Fruit fly (Drosophila melanogaster): Measurements from ENCODE around the gene Zmynd8.

Zmynd8 gene

dm6 chr3R:31724580-31725320 lies 55.5 kb downstream of the Zmynd8 start (continued):
- TF ChIP-seq tin (GFP tag; optimal IDR thresholded peaks at IDR 0.05) (no peak), CG3995 (GFP tag; optimal IDR thresholded peaks at IDR 0.05) (no peak), vvl (GFP tag; IDR thresholded peaks at IDR 0.05) (peak; percentile 66; the same call in 1 of the 2 replicates), fru (optimal IDR thresholded peaks at IDR 0.05) (no peak), kay (GFP tag; optimal IDR thresholded peaks at IDR 0.05) (no peak), CG6765 (GFP tag; optimal IDR thresholded peaks at IDR 0.05) (no peak), fd102C (GFP tag; optimal IDR thresholded peaks at IDR 0.05) (no peak), so (GFP tag; IDR thresholded peaks at IDR 0.05) (no peak), CG10366 (GFP tag; IDR thresholded peaks at IDR 0.05) (no peak), CG8944 (GFP tag; optimal IDR thresholded peaks at IDR 0.05) (no peak), CG17186 (GFP tag; optimal IDR thresholded peaks at IDR 0.05) (no peak), CG8281 (tag; optimal IDR thresholded peaks at IDR 0.05) (no peak), Hmr (GFP tag; optimal IDR thresholded peaks at IDR 0.05) (peak; percentile 13), da (GFP tag; optimal IDR thresholded peaks at IDR 0.05) (no peak), Dfd (GFP tag; optimal IDR thresholded peaks at IDR 0.05) (no peak), D19B (GFP tag; optimal IDR thresholded peaks at IDR 0.05) (no peak), vnd (GFP tag; IDR thresholded peaks at IDR 0.05; ENCODE audit: partially characterized antibody) (no peak), CG33557 (GFP tag; optimal IDR thresholded peaks at IDR 0.05) (no peak), pita (GFP tag; optimal IDR thresholded peaks at IDR 0.05) (no peak), CG6854 (GFP tag; optimal IDR thresholded peaks at IDR 0.05) (no peak), Neu2 (GFP tag; optimal IDR thresholded peaks at IDR 0.05; ENCODE audit: borderline replicate concordance) (no peak), CG11560 (tag; IDR thresholded peaks at IDR 0.05) (no peak), maf-S (GFP tag; optimal IDR thresholded peaks at IDR 0.05) (no peak), mld (GFP tag; IDR thresholded peaks at IDR 0.05; ENCODE audit: partially characterized antibody) (no peak), pfk (GFP tag; optimal IDR thresholded peaks at IDR 0.05) (peak; percentile 13), CG6689 (GFP tag; IDR thresholded peaks at IDR 0.05) (peak; percentile 23; the same call in 1 of the 2 replicates), Bteb2 (GFP tag; optimal IDR thresholded peaks at IDR 0.05) (no peak), wdn (GFP tag; IDR thresholded peaks at IDR 0.05) (no peak), CG6175 (GFP tag; IDR thresholded peaks at IDR 0.05) (no peak), chm (GFP tag; IDR thresholded peaks at IDR 0.05) (peak; percentile 69), nerfin-1 (tag; optimal IDR thresholded peaks at IDR 0.05) (no peak), Elba2 (GFP tag; optimal IDR thresholded peaks at IDR 0.05) (no peak), chinmo (GFP tag; IDR thresholded peaks at IDR 0.05; ENCODE audit: partially characterized antibody) (peak; percentile 63; the same call in 1 of the 4 replicates), p53 (GFP tag; optimal IDR thresholded peaks at IDR 0.05) (no peak), CG18476 (GFP tag; optimal IDR thresholded peaks at IDR 0.05) (no peak), CG17385 (GFP tag; optimal IDR thresholded peaks at IDR 0.05) (peak; percentile 90), Optix (GFP tag; IDR thresholded peaks at IDR 0.05) (no peak), phol (tag; optimal IDR thresholded peaks at IDR 0.05) (no peak), trem (tag; optimal IDR thresholded peaks at IDR 0.05) (no peak), Mrtf (GFP tag; IDR thresholded peaks at IDR 0.05) (no peak), Ravus (GFP tag; IDR thresholded peaks at IDR 0.05) (no peak), CG8388 (GFP tag; optimal IDR thresholded peaks at IDR 0.05) (no peak), Awh (GFP tag; IDR thresholded peaks at IDR 0.05) (no peak), crol (GFP tag; IDR thresholded peaks at IDR 0.05) (peak; percentile 89), CG10543 (GFP tag; optimal IDR thresholded peaks at IDR 0.05) (no peak), CG7556 (GFP tag; optimal IDR thresholded peaks at IDR 0.05) (no peak), Abd-B (GFP tag; optimal IDR thresholded peaks at IDR 0.05) (no peak), CG3281 (GFP tag; optimal IDR thresholded peaks at IDR 0.05) (no peak), CG6254 (GFP tag; optimal IDR thresholded peaks at IDR 0.05) (no peak), CG30431 (GFP tag; optimal IDR thresholded peaks at IDR 0.05) (no peak), sqz (GFP tag; optimal IDR thresholded peaks at IDR 0.05) (no peak)

Measured in whole organism, embryonic.